Worm (Caenorhabditis elegans): Measurements from ENCODE around the gene F59C12.4.

F59C12.4 gene

ce11 chrX:16618129-16618525 is 15.7 kb upstream of the F59C12.4 start (continued):
- peak; percentile 39; the same call in 1 of the 2 replicates for TF ChIP-seq hmg-1.2 (GFP tag; IDR thresholded peaks at IDR 0.05)
- no peak for TF ChIP-seq ztf-3 (GFP tag; optimal IDR thresholded peaks at IDR 0.05)
- peak; percentile 48 for TF ChIP-seq ztf-18 (tag; optimal IDR thresholded peaks at IDR 0.05)
- TF ChIP-seq F23B12.7 (tag; optimal IDR thresholded peaks at IDR 0.05; ENCODE audit: insufficient read depth) = peak; percentile 28
- TF ChIP-seq die-1 (tag; optimal IDR thresholded peaks at IDR 0.05) = peak; percentile 45
- TF ChIP-seq ceh-40 (GFP tag; IDR thresholded peaks at IDR 0.05) = 0 out of 2 replicates have a peak, but pooled peaks have one; percentile 8
- TF ChIP-seq C06A6.2 (GFP tag; conservative IDR thresholded peaks at IDR 0.05) = no peak
- no peak for TF ChIP-seq let-526 (GFP tag; IDR thresholded peaks at IDR 0.05)
- TF ChIP-seq snpc-4 (GFP tag; optimal IDR thresholded peaks at IDR 0.05) = no peak
- TF ChIP-seq snpc-4 (tag; optimal IDR thresholded peaks at IDR 0.05) = peak in 3 of 4 experiments; percentile 12 to 51 (median 33)
- TF ChIP-seq dox-1 (GFP tag; IDR thresholded peaks at IDR 0.05) = 0 out of 2 replicates have a peak, but pooled peaks have one; percentile 15
- no peak for TF ChIP-seq ceh-27 (GFP tag; optimal IDR thresholded peaks at IDR 0.05)
- TF ChIP-seq zfh-2 (GFP tag; conservative IDR thresholded peaks at IDR 0.05) = no peak
- peak; percentile 48 for TF ChIP-seq mxl-1 (tag; optimal IDR thresholded peaks at IDR 0.05)
- TF ChIP-seq nfyb-1 (GFP tag; IDR thresholded peaks at IDR 0.05) = no peak
- TF ChIP-seq B0261.1 (tag; optimal IDR thresholded peaks at IDR 0.05) = peak; percentile 73
- no peak for TF ChIP-seq sea-2 (GFP tag; IDR thresholded peaks at IDR 0.05)
- no peak for TF ChIP-seq ztf-25 (GFP tag; IDR thresholded peaks at IDR 0.05)
- no peak for TF ChIP-seq B0019.2 (GFP tag; conservative IDR thresholded peaks at IDR 0.05)
- no peak for TF ChIP-seq F57A8.1 (GFP tag; optimal IDR thresholded peaks at IDR 0.05)
- TF ChIP-seq pbrm-1 (GFP tag; IDR thresholded peaks at IDR 0.05) = peak; percentile 56
- peak; percentile 63 for TF ChIP-seq rpc-1 (optimal IDR thresholded peaks at IDR 0.05)
- TF ChIP-seq rpc-1 (tag; optimal IDR thresholded peaks at IDR 0.05) = peak; percentile 89

DNA sequence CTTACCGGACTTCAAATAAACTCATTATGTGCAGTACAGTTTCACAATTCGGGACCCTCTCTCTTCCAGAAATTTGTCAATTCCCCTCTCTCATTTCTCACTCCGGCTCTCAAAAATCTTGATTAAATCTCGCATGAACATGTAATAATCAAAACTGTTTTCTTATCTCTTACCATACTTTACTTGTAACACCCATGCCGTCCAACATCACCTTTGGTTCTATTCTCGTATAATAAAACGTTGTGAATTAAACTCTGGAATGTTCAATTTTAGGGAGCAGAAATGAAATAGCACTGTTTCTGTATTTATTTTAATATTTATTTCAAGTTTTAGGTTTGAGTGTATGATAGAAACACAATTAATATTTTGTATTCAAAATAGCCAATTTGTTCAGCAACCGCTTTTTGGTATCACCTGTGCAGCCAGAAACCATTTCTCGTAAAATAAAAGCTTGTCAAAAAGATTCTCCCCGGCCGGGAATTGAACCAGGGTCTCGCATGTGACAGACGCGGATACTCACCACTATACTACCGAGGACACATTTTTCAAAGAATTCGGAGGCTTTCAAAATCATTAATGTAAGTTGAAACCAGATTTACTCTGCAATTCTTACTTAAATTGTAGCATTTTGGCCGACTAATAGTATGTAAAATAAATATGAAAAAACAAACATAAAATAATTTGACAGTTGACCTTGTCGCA is 15.2 kb upstream of the F59C12.4 start:
- TF ChIP-seq zim-3 (tag; optimal IDR thresholded peaks at IDR 0.05) (no peak), B0019.2 (GFP tag; conservative IDR thresholded peaks at IDR 0.05) (no peak), bed-1 (GFP tag; IDR thresholded peaks at IDR 0.05) (no peak), atf-7 (tag; optimal IDR thresholded peaks at IDR 0.05) (no peak), nhr-27 (tag; optimal IDR thresholded peaks at IDR 0.05) (no peak), snpc-1.3 (tag; optimal IDR thresholded peaks at IDR 0.05; ENCODE audit: insufficient read depth) (peak; percentile 6), let-526 (GFP tag; IDR thresholded peaks at IDR 0.05) (no peak), rpc-1 (optimal IDR thresholded peaks at IDR 0.05) (peak; percentile 52), rpc-1 (tag; optimal IDR thresholded peaks at IDR 0.05) (peak; percentile 90), ceh-40 (GFP tag; IDR thresholded peaks at IDR 0.05) (0 out of 2 replicates have a peak, but pooled peaks have one; percentile 23), aptf-2 (GFP tag; conservative IDR thresholded peaks at IDR 0.05) (no peak), ceh-100 (GFP tag; IDR thresholded peaks at IDR 0.05) (no peak), pbrm-1 (GFP tag; IDR thresholded peaks at IDR 0.05) (peak; percentile 13; the same call in 1 of the 2 replicates), F37B4.10 (GFP tag; IDR thresholded peaks at IDR 0.05) (no peak), T07F8.4 (tag; optimal IDR thresholded peaks at IDR 0.05) (no peak), nhr-90 (tag; optimal IDR thresholded peaks at IDR 0.05) (peak; percentile 25), madf-6 (GFP tag; IDR thresholded peaks at IDR 0.05) (peak; percentile 23; the same call in 1 of the 2 replicates), pha-4 (tag; optimal IDR thresholded peaks at IDR 0.05) (no peak), lin-35 (GFP tag; optimal IDR thresholded peaks at IDR 0.05) (no peak), madf-10 (tag; optimal IDR thresholded peaks at IDR 0.05) (peak; percentile 36), unc-62 (GFP tag; optimal IDR thresholded peaks at IDR 0.05) (no peak), repo-1 (tag; optimal IDR thresholded peaks at IDR 0.05) (no peak), snpc-4 (GFP tag; optimal IDR thresholded peaks at IDR 0.05) (no peak), snpc-4 (tag; optimal IDR thresholded peaks at IDR 0.05) (peak in 2 of 4 experiments; percentile 0 to 45), lir-1 (GFP tag; conservative IDR thresholded peaks at IDR 0.05) (no peak), Y79H2A.3 (GFP tag; conservative IDR thresholded peaks at IDR 0.05) (no peak), rec-8 (tag; optimal IDR thresholded peaks at IDR 0.05) (no peak), egl-18 (GFP tag; IDR thresholded peaks at IDR 0.05) (no peak), die-1 (tag; optimal IDR thresholded peaks at IDR 0.05) (peak; percentile 29), lin-26 (GFP tag; IDR thresholded peaks at IDR 0.05) (peak; percentile 87), akir-1 (GFP tag; optimal IDR thresholded peaks at IDR 0.05) (no peak), tbp1 (GFP tag; optimal IDR thresholded peaks at IDR 0.05) (peak; percentile 83)
